Fruit fly (Drosophila melanogaster) whole organism, pupa: ENCODE results near the gene CG1103.

Source experiments
- CG10348 ChIP-seq: fragments of 200-800 bp; sonication (Bioruptor generic); IDR thresholded peaks from 2 replicates; pipeline ENCODE4 v1.3.6; 2022; ENCODE audit warnings: missing biosample characterization, missing genetic modification characterization
- CG12605 ChIP-seq: fragments of 200-800 bp; sonication (Bioruptor generic); IDR thresholded peaks from 2 replicates; pipeline ENCODE4 v1.3.6; 2022; ENCODE audit warnings: missing biosample characterization, missing genetic modification characterization
- CG13204 ChIP-seq: fragments of 200-800 bp; sonication (Bioruptor generic); optimal IDR thresholded peaks from 2 replicates; lab custom pipeline; 2018; ENCODE audit warnings: missing biosample characterization, mild to moderate bottlenecking, missing genetic modification characterization, moderate library complexity
- CG14655 ChIP-seq: fragments of 200-800 bp; sonication (Bioruptor generic); optimal IDR thresholded peaks from 3 replicates; lab custom pipeline; 2017; ENCODE audit warnings: mild to moderate bottlenecking, missing biosample characterization, missing genetic modification reagents, missing genetic modification characterization
- CG15710 ChIP-seq: fragments of 200-800 bp; sonication (Bioruptor generic); optimal IDR thresholded peaks from 2 replicates; lab custom pipeline; 2018; ENCODE audit warnings: missing biosample characterization, mild to moderate bottlenecking, missing genetic modification characterization, moderate library complexity
- CG17806 ChIP-seq: fragments of 200-800 bp; sonication (Bioruptor generic); optimal IDR thresholded peaks from 2 replicates; lab custom pipeline; 2018; ENCODE audit warnings: missing biosample characterization, mild to moderate bottlenecking, missing genetic modification characterization, moderate library complexity
- CG32121 ChIP-seq: fragments of 200-800 bp; sonication (Bioruptor generic); IDR thresholded peaks from 2 replicates; pipeline ENCODE4 v1.3.6; 2022; ENCODE audit warnings: missing biosample characterization, missing genetic modification characterization
- CG34367 ChIP-seq: fragments of 200-800 bp; sonication (Bioruptor generic); optimal IDR thresholded peaks from 2 replicates; lab custom pipeline; 2018; ENCODE audit warnings: missing biosample characterization, mild to moderate bottlenecking, missing genetic modification characterization
- CG4496 ChIP-seq: fragments of 200-800 bp; sonication (Bioruptor generic); IDR thresholded peaks from 3 replicates; pipeline ENCODE4 v1.3.6; 2022; ENCODE audit warnings: missing biosample characterization, missing genetic modification characterization
- CG8159 ChIP-seq: fragments of 200-800 bp; sonication (Bioruptor generic); optimal IDR thresholded peaks from 3 replicates; lab custom pipeline; 2018; ENCODE audit warnings: missing biosample characterization, mild to moderate bottlenecking, missing genetic modification characterization, moderate library complexity
- CG8301 ChIP-seq: fragments of 200-800 bp; sonication (Bioruptor generic); optimal IDR thresholded peaks from 2 replicates; lab custom pipeline; 2018; ENCODE audit warnings: missing biosample characterization, mild to moderate bottlenecking, missing genetic modification characterization
- CG9948 ChIP-seq: fragments of 200-800 bp; sonication (Bioruptor generic); optimal IDR thresholded peaks from 2 replicates; lab custom pipeline; 2018; ENCODE audit warnings: missing biosample characterization, mild to moderate bottlenecking, missing genetic modification characterization, moderate library complexity
- D1 ChIP-seq: fragments of 200-800 bp; sonication (Bioruptor generic); optimal IDR thresholded peaks from 2 replicates; lab custom pipeline; 2018; ENCODE audit warnings: missing biosample characterization, mild to moderate bottlenecking, missing genetic modification characterization, moderate library complexity
- EcR ChIP-seq: fragments of 200-800 bp; sonication (Bioruptor generic); optimal IDR thresholded peaks from 3 replicates; lab custom pipeline; 2019; ENCODE audit warnings: missing biosample characterization, missing genetic modification characterization, mild to moderate bottlenecking, moderate library complexity, missing genetic modification reagents
- Ets98B ChIP-seq: fragments of 200-800 bp; sonication (Bioruptor generic); IDR thresholded peaks from 2 replicates; pipeline ENCODE4 v1.3.6; 2022; ENCODE audit warnings: missing biosample characterization, missing genetic modification characterization
- Pif1A ChIP-seq: fragments of 200-800 bp; sonication (Bioruptor generic); optimal IDR thresholded peaks from 3 replicates; lab custom pipeline; 2016; ENCODE audit warnings: missing biosample characterization, missing genetic modification characterization
- Pif1B ChIP-seq: fragments of 200-800 bp; sonication (Bioruptor generic); optimal IDR thresholded peaks from 3 replicates; lab custom pipeline; 2016; ENCODE audit warnings: missing biosample characterization, missing genetic modification characterization
- Snoo ChIP-seq: fragments of 200-800 bp; sonication (Bioruptor generic); optimal IDR thresholded peaks from 3 replicates; lab custom pipeline; 2017; ENCODE audit warnings: missing biosample characterization, mild to moderate bottlenecking, missing genetic modification characterization, inconsistent platforms
- gl ChIP-seq: fragments of 200-800 bp; sonication (Bioruptor generic); optimal IDR thresholded peaks from 2 replicates; lab custom pipeline; 2018; ENCODE audit warnings: missing biosample characterization, mild to moderate bottlenecking, missing genetic modification characterization
- rn ChIP-seq: fragments of 200-800 bp; sonication (Bioruptor generic); IDR thresholded peaks from 2 replicates; pipeline ENCODE4 v1.3.6; 2022; ENCODE audit warnings: missing biosample characterization, missing genetic modification characterization

CG1103 gene

DNA sequence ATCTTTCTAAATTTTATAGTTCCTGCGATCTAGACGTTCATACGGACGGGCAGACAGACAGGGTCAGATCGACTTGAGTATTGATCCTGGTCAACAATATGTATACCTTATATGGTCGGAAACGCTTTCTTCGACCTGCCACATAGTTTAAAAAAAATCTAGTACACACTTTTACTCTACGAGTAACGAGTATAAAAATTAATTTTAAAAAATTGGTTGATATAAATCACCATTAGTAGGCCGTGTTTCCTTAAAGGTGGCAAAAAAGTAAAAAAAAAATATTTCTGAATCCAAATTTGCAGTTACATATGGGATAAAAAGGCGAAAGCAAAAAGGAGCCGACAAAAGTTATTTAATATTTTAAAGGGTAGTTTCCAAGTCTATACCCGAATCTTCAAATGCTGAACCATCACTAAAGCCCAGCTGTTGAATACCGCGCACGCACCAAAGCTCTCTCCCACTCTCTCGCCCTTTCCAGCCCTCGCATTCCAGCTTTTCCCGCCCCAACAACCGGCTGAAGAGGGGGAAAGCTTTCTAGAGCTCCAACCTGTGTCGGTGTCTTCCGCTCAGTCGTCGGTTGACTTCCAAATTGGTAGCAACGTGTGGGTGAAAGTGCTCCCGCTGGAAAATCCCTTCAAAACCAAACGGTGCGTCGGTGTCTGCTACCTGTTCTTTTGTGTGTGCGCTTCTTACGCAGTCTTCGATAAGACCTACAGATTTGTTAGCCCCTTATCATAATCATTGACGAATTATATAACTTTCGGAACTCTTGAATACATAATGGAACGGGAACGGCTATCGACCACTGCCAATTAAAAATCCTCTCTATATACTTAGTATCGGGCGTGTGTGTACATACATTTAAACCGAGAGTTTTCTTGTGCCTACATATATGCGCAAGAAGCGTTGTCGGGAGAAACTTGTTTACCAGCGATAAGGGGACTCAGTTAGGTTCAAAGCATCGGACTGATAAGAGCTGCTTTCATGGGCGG is 41.1 kb downstream of the CG1103 start, which contains the start of gene Sfxn1-3:
Sfxn1-3 (plus strand) TSS at position 238 of the 992 bp plus-strand sequence.
- TF ChIP-seq gl (tag; lab: Kevin White, UChicago), result peak; percentile 13
- TF ChIP-seq CG4496 (GFP tag; lab: Robert Waterston, UW), result no peak
- peak; percentile 53; the same call in 1 of the 2 replicates for TF ChIP-seq CG12605 (GFP tag; lab: Robert Waterston, UW)
- TF ChIP-seq D1 (tag; lab: Kevin White, UChicago), result peak; percentile 67
- TF ChIP-seq Pif1B, result peak; percentile 54
- TF ChIP-seq EcR (GFP tag; lab: Kevin White, UChicago), result peak; percentile 82
- no peak for TF ChIP-seq CG8159 (tag; lab: Kevin White, UChicago)
- TF ChIP-seq Snoo (tag; lab: Kevin White, UChicago), result peak; percentile 39
- peak; percentile 5 for TF ChIP-seq CG17806

DNA sequence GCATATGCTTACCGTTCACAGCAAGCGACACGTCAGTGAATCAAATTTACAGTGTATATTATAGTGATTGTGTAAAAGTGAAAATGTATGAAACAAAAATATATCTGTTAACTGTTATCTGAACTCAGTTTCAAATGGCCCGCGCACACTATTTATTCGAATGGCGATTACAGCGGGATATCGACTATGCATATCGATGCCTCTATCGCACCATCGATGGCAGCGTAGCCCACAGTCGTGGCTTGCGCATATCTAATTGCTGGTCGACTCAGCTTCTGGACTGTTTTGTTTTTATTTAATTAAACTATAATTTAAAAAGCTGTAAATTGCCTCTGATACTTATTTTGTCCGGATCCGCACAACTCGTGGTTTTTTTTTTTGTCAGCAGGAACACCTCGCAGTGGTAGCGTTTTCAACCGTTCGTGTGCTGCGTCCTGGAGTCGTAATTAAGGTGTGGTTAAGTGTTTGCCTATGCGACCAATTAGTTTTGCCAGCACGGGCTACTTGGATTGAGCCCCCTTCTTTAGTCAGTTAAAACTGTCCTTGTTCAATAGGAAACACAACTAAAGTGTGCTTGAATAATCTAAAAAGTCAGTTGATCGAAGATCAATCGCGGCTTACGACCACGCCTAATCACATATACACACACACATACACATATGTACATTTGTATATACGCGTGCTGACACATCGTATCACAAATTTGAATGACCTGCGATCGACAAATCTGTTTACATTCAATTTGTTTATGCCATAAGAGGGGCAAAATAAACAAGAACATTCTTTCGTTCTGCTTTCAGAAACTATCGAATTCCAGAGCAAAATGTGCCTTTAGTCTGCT is 43.7 kb downstream of the CG1103 start, which contains the start of gene Cont:
Cont (plus strand) TSS at position 228 of the 841 bp plus-strand sequence.
- TF ChIP-seq CG4496 (GFP tag; lab: Robert Waterston, UW) (no peak), CG13204 (GFP tag; lab: Kevin White, UChicago) (no peak), Snoo (tag; lab: Kevin White, UChicago) (no peak), CG10348 (no peak), D1 (tag; lab: Kevin White, UChicago) (no peak), EcR (GFP tag; lab: Kevin White, UChicago) (no peak), Pif1B (no peak), CG15710 (tag; lab: Kevin White, UChicago) (no peak), CG12605 (GFP tag; lab: Robert Waterston, UW) (no peak), CG14655 (GFP tag; lab: Kevin White, UChicago) (no peak), rn (GFP tag; lab: Robert Waterston, UW) (no peak), gl (tag; lab: Kevin White, UChicago) (no peak)

DNA sequence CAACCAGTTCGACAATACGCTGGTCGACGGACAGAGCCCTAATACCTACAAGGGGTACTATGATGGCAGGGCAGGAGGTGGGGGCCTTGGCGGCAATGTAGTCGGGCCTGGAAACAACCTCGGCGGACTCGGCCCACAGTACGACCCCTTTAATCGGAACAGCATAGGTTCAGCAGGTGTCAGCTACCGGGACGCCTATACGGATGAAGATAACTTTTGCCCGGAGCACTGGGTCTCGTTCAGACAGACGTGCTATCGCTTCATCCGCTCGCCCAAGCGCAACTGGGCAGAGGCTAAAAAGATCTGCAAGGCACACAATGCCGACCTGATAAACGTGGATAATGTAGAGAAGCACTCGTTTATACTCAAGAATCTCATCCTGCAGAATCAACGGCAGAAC is 44.6 kb downstream of the CG1103 start:
- TF ChIP-seq CG9948 (tag; lab: Kevin White, UChicago), result no peak
- no peak for TF ChIP-seq gl (tag; lab: Kevin White, UChicago)
- TF ChIP-seq CG32121 (GFP tag; lab: Robert Waterston, UW), result no peak
- TF ChIP-seq rn (GFP tag; lab: Robert Waterston, UW), result no peak
- TF ChIP-seq EcR (GFP tag; lab: Kevin White, UChicago), result no peak
- no peak for TF ChIP-seq Snoo (tag; lab: Kevin White, UChicago)
- TF ChIP-seq CG34367 (tag; lab: Kevin White, UChicago), result no peak
- TF ChIP-seq CG8301 (tag; lab: Kevin White, UChicago), result no peak
- TF ChIP-seq Ets98B (GFP tag; lab: Robert Waterston, UW), result no peak
- no peak for TF ChIP-seq D1 (tag; lab: Kevin White, UChicago)
- TF ChIP-seq Pif1B, result no peak
- TF ChIP-seq Pif1A (GFP tag; lab: Kevin White, UChicago), result no peak
- no peak for TF ChIP-seq CG17806
- no peak for TF ChIP-seq CG13204 (GFP tag; lab: Kevin White, UChicago)
- TF ChIP-seq CG12605 (GFP tag; lab: Robert Waterston, UW), result no peak
- TF ChIP-seq CG10348, result no peak
- TF ChIP-seq CG15710 (tag; lab: Kevin White, UChicago), result no peak
- TF ChIP-seq CG14655 (GFP tag; lab: Kevin White, UChicago), result no peak

DNA sequence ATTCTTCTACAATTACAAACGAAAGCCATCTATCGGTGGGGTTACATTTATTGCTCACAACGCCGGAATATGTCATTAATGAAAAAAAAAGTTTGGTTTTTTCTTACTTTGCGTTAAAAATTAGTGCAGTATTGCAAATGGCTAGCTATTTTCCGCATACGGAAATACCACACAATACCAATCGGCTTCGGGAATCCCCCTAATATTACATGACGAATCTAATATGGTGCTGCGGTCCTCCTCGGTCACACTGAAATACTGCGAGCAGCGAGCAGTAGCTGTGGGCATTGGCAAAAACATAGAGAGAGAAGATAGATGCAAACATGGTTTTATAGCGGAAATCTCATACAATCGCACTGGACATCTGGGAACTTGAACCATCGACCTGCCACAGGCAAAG is 49.9 kb downstream of the CG1103 start, which contains the start of gene tub:
tub (plus strand) TSS at position 253 of the 400 bp plus-strand sequence.
- no peak for TF ChIP-seq gl (tag; lab: Kevin White, UChicago)
- TF ChIP-seq CG15710 (tag; lab: Kevin White, UChicago), result peak; percentile 16
- TF ChIP-seq CG34367 (tag; lab: Kevin White, UChicago), result peak; percentile 1
- TF ChIP-seq EcR (GFP tag; lab: Kevin White, UChicago), result peak; percentile 8
- TF ChIP-seq CG4496 (GFP tag; lab: Robert Waterston, UW), result peak; percentile 29; the same call in 1 of the 3 replicates
- peak; percentile 15; the same call in 1 of the 2 replicates for TF ChIP-seq Ets98B (GFP tag; lab: Robert Waterston, UW)
- TF ChIP-seq Snoo (tag; lab: Kevin White, UChicago), result peak; percentile 24
- TF ChIP-seq CG32121 (GFP tag; lab: Robert Waterston, UW), result peak; percentile 29
- no peak for TF ChIP-seq Pif1A (GFP tag; lab: Kevin White, UChicago)
